Worm (Caenorhabditis elegans): ENCODE measurements around the gene F59C12.4.

ce11 chrX:16574303-16574702 is 28.1 kb downstream of the F59C12.4 start:
- TF ChIP-seq F10E7.11 (tag; optimal IDR thresholded peaks at IDR 0.05) (no peak), F33H1.4 (GFP tag; IDR thresholded peaks at IDR 0.05) (no peak), F39B2.1 (GFP tag; IDR thresholded peaks at IDR 0.05) (no peak), lin-40 (tag; optimal IDR thresholded peaks at IDR 0.05) (no peak), unc-62 (GFP tag; optimal IDR thresholded peaks at IDR 0.05) (no peak), ztf-25 (GFP tag; IDR thresholded peaks at IDR 0.05) (no peak), pha-4 (tag; optimal IDR thresholded peaks at IDR 0.05) (no peak), chd-7 (tag; optimal IDR thresholded peaks at IDR 0.05) (no peak), F49E8.2 (tag; optimal IDR thresholded peaks at IDR 0.05; ENCODE audit: insufficient read depth) (no peak), B0336.3 (GFP tag; IDR thresholded peaks at IDR 0.05) (no peak), madf-8 (GFP tag; conservative IDR thresholded peaks at IDR 0.05) (no peak), fkh-3 (tag; optimal IDR thresholded peaks at IDR 0.05) (no peak), ceh-100 (GFP tag; IDR thresholded peaks at IDR 0.05) (no peak), Y79H2A.3 (GFP tag; conservative IDR thresholded peaks at IDR 0.05) (no peak)
